Worm (Caenorhabditis elegans): ENCODE measurements around the gene scl-18.

scl-18 gene

DNA sequence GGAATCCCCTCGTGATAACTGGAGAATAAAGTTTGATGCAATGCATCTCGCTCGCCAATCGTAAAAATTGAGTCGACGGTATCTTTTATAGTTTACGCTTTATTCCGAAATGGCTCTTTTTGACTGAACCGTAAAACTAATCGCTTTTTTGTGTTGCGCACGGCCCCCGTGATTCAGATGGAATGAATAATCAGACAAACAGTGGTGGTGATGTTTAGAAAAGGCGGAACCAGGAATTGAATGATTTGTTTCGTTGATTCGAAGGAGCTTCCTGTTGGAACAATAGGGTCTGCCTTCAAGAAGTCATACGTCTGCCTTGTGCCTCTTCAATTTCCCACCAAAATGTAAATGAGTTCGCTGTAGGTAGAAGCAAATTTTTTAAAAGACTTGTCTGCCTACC lies at the start of gene scl-18:
Gene scl-18 (minus strand): TSS at position 101 of the 400 bp plus-strand sequence.
- TF ChIP-seq nhr-77 (tag; optimal IDR thresholded peaks at IDR 0.05) (no peak), nhr-43 (tag; optimal IDR thresholded peaks at IDR 0.05; ENCODE audit: poor library complexity, severe bottlenecking) (no peak), mdl-1 (tag; optimal IDR thresholded peaks at IDR 0.05) (no peak), ceh-9 (tag; optimal IDR thresholded peaks at IDR 0.05) (no peak), jun-1 (tag; optimal IDR thresholded peaks at IDR 0.05) (no peak), zag-1 (tag; optimal IDR thresholded peaks at IDR 0.05) (no peak), lsy-12 (tag; optimal IDR thresholded peaks at IDR 0.05) (no peak), eor-1 (tag; optimal IDR thresholded peaks at IDR 0.05) (no peak), hmg-11 (tag; optimal IDR thresholded peaks at IDR 0.05) (no peak), egl-5 (tag; optimal IDR thresholded peaks at IDR 0.05) (no peak), lin-15B (tag; optimal IDR thresholded peaks at IDR 0.05) (no peak), aly-2 (tag; optimal IDR thresholded peaks at IDR 0.05) (no peak)

DNA sequence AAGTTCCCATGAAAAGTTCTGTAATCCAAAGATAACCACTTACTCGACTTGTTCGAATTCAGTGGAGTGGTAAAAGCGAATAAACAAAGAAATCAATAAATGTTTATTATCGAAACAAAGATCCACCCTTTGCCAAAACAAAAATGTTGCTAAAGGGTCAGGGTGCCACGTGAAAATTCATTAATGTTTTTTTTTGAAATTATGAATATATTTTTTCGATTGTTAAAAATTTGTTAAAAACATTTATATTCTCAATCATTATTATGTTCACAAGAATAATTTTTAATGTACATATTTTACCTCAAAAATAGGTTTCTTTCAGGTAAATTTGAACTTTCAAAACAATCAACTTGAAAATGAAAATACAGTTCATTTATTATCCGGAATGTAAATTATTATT lies 48.8 kb upstream of the scl-18 start, which contains the start of gene H01G02.4:
Gene H01G02.4 (minus strand): TSS at position 101 of the 400 bp plus-strand sequence.
- TF ChIP-seq snpc-4 (tag; optimal IDR thresholded peaks at IDR 0.05) (no peak), daf-12 (tag; optimal IDR thresholded peaks at IDR 0.05) (no peak), egl-5 (tag; optimal IDR thresholded peaks at IDR 0.05) (no peak), hmg-11 (tag; optimal IDR thresholded peaks at IDR 0.05) (no peak)

DNA sequence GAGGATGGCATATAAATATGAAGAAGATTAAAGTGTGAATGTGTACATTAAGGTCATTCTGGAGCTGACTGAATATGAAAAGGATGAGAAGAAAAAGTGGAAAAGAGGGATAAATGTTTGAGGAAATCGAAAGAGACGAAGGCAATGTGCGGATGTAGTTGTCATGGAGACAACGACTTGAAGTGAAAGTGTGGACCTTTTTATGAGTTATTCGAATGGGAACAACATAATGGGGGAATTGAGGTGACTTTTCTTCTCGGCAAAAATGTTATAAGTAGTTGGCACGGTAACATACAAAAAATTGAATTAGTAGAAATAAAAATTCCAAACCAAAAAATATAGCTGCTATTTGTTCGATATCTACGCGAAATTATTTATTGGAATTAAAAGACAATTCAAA lies 46.9 kb upstream of the scl-18 start, which contains the start of gene dyf-18:
Gene dyf-18 (minus strand): TSS at position 101 of the 400 bp plus-strand sequence.
- TF ChIP-seq R02D3.7 (tag; optimal IDR thresholded peaks at IDR 0.05) (no peak), nhr-23 (tag; optimal IDR thresholded peaks at IDR 0.05) (no peak), egl-5 (tag; optimal IDR thresholded peaks at IDR 0.05) (no peak)

DNA sequence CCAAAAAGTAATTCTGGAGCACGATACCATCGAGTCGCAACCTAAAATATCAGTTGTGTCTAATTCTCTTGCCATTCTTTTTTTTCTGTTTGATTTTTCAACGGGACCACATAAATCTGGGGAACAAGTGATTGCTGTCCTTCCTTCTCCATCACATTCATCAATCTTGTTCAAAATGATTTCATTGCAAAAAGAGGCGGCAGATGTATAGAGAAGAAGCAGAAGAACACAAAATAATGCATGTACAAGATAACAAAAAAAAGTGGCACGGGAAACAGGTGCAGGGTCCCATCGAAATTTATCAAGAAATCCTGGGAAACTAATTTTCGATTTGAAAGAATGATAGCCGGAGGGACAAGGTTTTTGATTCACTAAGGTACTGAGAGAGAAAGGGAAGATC lies 45.0 kb upstream of the scl-18 start:
- TF ChIP-seq egl-5 (tag; optimal IDR thresholded peaks at IDR 0.05) (peak; percentile 69), nhr-43 (tag; optimal IDR thresholded peaks at IDR 0.05; ENCODE audit: poor library complexity, severe bottlenecking) (no peak)

DNA sequence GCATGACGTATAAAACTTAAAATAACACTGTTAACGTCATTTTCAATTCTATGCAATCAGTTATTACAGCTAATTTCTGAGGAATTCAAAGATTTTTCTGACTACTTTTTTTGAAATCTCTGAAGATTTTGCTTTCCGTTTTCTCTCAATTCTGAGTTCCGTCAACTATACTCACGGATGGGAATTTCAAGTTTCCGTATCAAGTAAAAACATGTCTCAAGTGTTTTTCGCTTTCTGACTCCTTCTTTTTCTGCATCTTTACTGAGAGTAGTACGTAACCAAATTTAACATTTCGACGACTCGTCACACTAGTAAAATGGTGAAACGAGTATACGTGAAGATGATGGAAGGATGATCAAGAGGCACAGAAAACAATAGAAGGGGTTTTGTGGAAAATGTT lies 42.6 kb upstream of the scl-18 start:
- TF ChIP-seq tbx-2 (tag; optimal IDR thresholded peaks at IDR 0.05) (no peak), fkh-10 (GFP tag; optimal IDR thresholded peaks at IDR 0.05) (peak; percentile 75), elt-2 (tag; optimal IDR thresholded peaks at IDR 0.05) (no peak)

DNA sequence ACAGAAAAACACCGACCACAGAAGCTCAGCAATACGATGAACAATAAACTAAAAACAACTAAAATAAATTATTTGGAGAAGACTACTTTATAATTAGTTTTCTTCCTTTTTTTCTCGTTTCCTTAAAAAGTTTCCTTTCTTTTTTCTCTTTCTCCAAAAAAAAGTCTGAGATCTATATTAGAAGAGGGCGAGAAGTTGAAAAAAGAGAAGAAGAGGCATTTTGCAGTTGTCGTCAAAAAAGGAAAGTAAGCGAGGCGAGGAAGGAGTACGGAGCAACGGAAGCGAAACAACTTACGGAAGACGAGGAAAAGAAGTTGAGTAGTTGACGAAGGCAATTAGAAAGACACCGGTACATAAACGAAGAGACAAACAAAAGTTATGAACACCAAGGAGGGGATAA lies 41.7 kb upstream of the scl-18 start:
- TF ChIP-seq nfya-1 (tag; optimal IDR thresholded peaks at IDR 0.05; ENCODE audit: insufficient read depth) (no peak), hmg-11 (tag; optimal IDR thresholded peaks at IDR 0.05) (no peak), aly-2 (tag; optimal IDR thresholded peaks at IDR 0.05) (no peak), skn-1 (tag; optimal IDR thresholded peaks at IDR 0.05) (no peak), eor-1 (tag; optimal IDR thresholded peaks at IDR 0.05) (no peak), elt-1 (tag; optimal IDR thresholded peaks at IDR 0.05) (no peak), pqm-1 (tag; optimal IDR thresholded peaks at IDR 0.05) (no peak), ZK546.5 (tag; optimal IDR thresholded peaks at IDR 0.05) (no peak), fkh-10 (GFP tag; optimal IDR thresholded peaks at IDR 0.05) (no peak), ceh-16 (tag; optimal IDR thresholded peaks at IDR 0.05) (no peak), nhr-11 (tag; optimal IDR thresholded peaks at IDR 0.05) (no peak), zag-1 (tag; optimal IDR thresholded peaks at IDR 0.05) (no peak), lsy-12 (tag; optimal IDR thresholded peaks at IDR 0.05) (no peak), snpc-4 (tag; optimal IDR thresholded peaks at IDR 0.05) (no peak)

DNA sequence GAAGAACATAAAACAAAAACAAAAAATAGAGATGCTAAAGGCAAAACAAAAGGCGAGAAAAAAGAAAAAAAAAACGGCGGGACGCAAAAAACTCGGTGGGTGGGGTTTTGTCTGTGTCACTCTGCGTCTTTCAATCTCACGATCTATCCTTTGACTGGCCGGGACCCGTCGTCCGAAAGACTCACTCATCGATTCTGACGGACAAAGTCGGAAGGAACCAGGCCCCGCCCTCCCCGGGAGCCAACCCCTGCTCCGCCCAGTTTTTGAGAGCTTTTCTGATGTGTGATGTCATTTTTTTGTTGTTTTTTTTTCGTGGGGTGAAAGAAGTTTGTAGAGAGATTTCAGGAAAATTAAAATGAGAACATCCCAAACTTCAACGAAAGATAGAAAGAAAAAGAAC lies 38.9 kb upstream of the scl-18 start:
- TF ChIP-seq R02D3.7 (tag; optimal IDR thresholded peaks at IDR 0.05): no peak
- no peak for TF ChIP-seq eor-1 (tag; optimal IDR thresholded peaks at IDR 0.05)
- peak; percentile 67 for TF ChIP-seq lin-39 (tag; optimal IDR thresholded peaks at IDR 0.05)
- TF ChIP-seq unc-62 (GFP tag; optimal IDR thresholded peaks at IDR 0.05): no peak
- peak; percentile 32 for TF ChIP-seq fkh-10 (GFP tag; optimal IDR thresholded peaks at IDR 0.05)
- TF ChIP-seq ceh-82 (tag; optimal IDR thresholded peaks at IDR 0.05): no peak
- TF ChIP-seq nhr-12 (tag; optimal IDR thresholded peaks at IDR 0.05): no peak
- TF ChIP-seq nfya-1 (tag; optimal IDR thresholded peaks at IDR 0.05; ENCODE audit: insufficient read depth): peak; percentile 76
- no peak for TF ChIP-seq skn-1 (tag; optimal IDR thresholded peaks at IDR 0.05)
- no peak for TF ChIP-seq nhr-76 (tag; optimal IDR thresholded peaks at IDR 0.05)
- no peak for TF ChIP-seq nhr-25 (tag; optimal IDR thresholded peaks at IDR 0.05)
- TF ChIP-seq hmg-11 (tag; optimal IDR thresholded peaks at IDR 0.05): peak; percentile 16
- TF ChIP-seq elt-3 (tag; optimal IDR thresholded peaks at IDR 0.05): no peak

Measured in whole organism, L3 larva.